Fruit fly (Drosophila melanogaster) whole organism, pupa: ENCODE data around the gene Vta1.

Source experiments
- CG10348 ChIP-seq: fragments of 200-800 bp; sonication (Bioruptor generic); IDR thresholded peaks from 2 replicates; pipeline ENCODE4 v1.3.6; 2022; ENCODE audit warnings: missing biosample characterization, missing genetic modification characterization
- CG15710 ChIP-seq: fragments of 200-800 bp; sonication (Bioruptor generic); optimal IDR thresholded peaks from 2 replicates; lab custom pipeline; 2018; ENCODE audit warnings: missing biosample characterization, mild to moderate bottlenecking, missing genetic modification characterization, moderate library complexity
- CG17806 ChIP-seq: fragments of 200-800 bp; sonication (Bioruptor generic); optimal IDR thresholded peaks from 2 replicates; lab custom pipeline; 2018; ENCODE audit warnings: missing biosample characterization, mild to moderate bottlenecking, missing genetic modification characterization, moderate library complexity
- CG32121 ChIP-seq: fragments of 200-800 bp; sonication (Bioruptor generic); IDR thresholded peaks from 2 replicates; pipeline ENCODE4 v1.3.6; 2022; ENCODE audit warnings: missing biosample characterization, missing genetic modification characterization
- CG4496 ChIP-seq: fragments of 200-800 bp; sonication (Bioruptor generic); IDR thresholded peaks from 3 replicates; pipeline ENCODE4 v1.3.6; 2022; ENCODE audit warnings: missing biosample characterization, missing genetic modification characterization
- CG8301 ChIP-seq: fragments of 200-800 bp; sonication (Bioruptor generic); optimal IDR thresholded peaks from 2 replicates; lab custom pipeline; 2018; ENCODE audit warnings: missing biosample characterization, mild to moderate bottlenecking, missing genetic modification characterization
- CG9948 ChIP-seq: fragments of 200-800 bp; sonication (Bioruptor generic); optimal IDR thresholded peaks from 2 replicates; lab custom pipeline; 2018; ENCODE audit warnings: missing biosample characterization, mild to moderate bottlenecking, missing genetic modification characterization, moderate library complexity
- D1 ChIP-seq: fragments of 200-800 bp; sonication (Bioruptor generic); optimal IDR thresholded peaks from 2 replicates; lab custom pipeline; 2018; ENCODE audit warnings: missing biosample characterization, mild to moderate bottlenecking, missing genetic modification characterization, moderate library complexity
- EcR ChIP-seq: fragments of 200-800 bp; sonication (Bioruptor generic); optimal IDR thresholded peaks from 3 replicates; lab custom pipeline; 2019; ENCODE audit warnings: missing biosample characterization, missing genetic modification characterization, mild to moderate bottlenecking, moderate library complexity, missing genetic modification reagents
- Ets98B ChIP-seq: fragments of 200-800 bp; sonication (Bioruptor generic); IDR thresholded peaks from 2 replicates; pipeline ENCODE4 v1.3.6; 2022; ENCODE audit warnings: missing biosample characterization, missing genetic modification characterization
- Pif1A ChIP-seq: fragments of 200-800 bp; sonication (Bioruptor generic); optimal IDR thresholded peaks from 3 replicates; lab custom pipeline; 2016; ENCODE audit warnings: missing biosample characterization, missing genetic modification characterization
- Snoo ChIP-seq: fragments of 200-800 bp; sonication (Bioruptor generic); optimal IDR thresholded peaks from 3 replicates; lab custom pipeline; 2017; ENCODE audit warnings: missing biosample characterization, mild to moderate bottlenecking, missing genetic modification characterization, inconsistent platforms
- fd96Ca ChIP-seq: fragments of 200-800 bp; sonication (Bioruptor generic); IDR thresholded peaks from 3 replicates; pipeline ENCODE4 v1.3.6; 2022; ENCODE audit warnings: missing biosample characterization, missing genetic modification characterization
- rn ChIP-seq: fragments of 200-800 bp; sonication (Bioruptor generic); IDR thresholded peaks from 2 replicates; pipeline ENCODE4 v1.3.6; 2022; ENCODE audit warnings: missing biosample characterization, missing genetic modification characterization

DNA sequence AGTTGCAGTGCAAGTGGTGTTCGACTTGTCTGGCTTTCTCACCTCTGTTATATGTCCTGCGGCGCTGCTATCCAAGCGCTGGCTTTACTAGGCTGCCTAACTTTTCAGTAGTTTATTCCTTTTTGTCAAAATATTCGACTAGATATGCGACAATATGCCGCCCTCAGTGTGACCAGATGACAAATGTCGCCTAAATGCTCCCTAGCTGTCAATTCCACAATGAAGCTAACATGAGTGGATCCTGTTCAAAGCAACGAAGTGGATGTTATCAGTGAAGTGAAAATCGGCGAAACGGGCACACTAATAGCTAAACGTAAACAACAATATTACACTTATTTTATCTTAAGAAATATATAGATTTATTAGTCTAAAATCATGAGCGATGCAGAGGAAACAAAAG lies 12.2 kb upstream of the Vta1 start, which contains the start of the genes Srrm234 and CG7974:
- no peak for TF ChIP-seq CG8301 (tag; lab: Kevin White, UChicago)
- no peak for TF ChIP-seq CG15710 (tag; lab: Kevin White, UChicago)
- no peak for TF ChIP-seq EcR (GFP tag; lab: Kevin White, UChicago)
- no peak for TF ChIP-seq Snoo (tag; lab: Kevin White, UChicago)
- TF ChIP-seq CG17806 (tag; lab: Kevin White, UChicago) = no peak
- TF ChIP-seq CG9948 (tag; lab: Kevin White, UChicago) = no peak
- no peak for TF ChIP-seq Ets98B
- TF ChIP-seq CG10348 (GFP tag; lab: Robert Waterston, UW) = no peak
- no peak for TF ChIP-seq CG4496 (GFP tag; lab: Robert Waterston, UW)
- TF ChIP-seq Pif1A (GFP tag; lab: Kevin White, UChicago) = no peak
- no peak for TF ChIP-seq rn (GFP tag; lab: Robert Waterston, UW)
- TF ChIP-seq D1 (tag; lab: Kevin White, UChicago) = no peak
- TF ChIP-seq CG32121 = no peak
- TF ChIP-seq fd96Ca (GFP tag; lab: Robert Waterston, UW) = no peak
